Fruit fly (Drosophila melanogaster): ENCODE measurements around the gene CG18302.

dm6 chr2L:10505345-10505744 lies 28.8 kb upstream of the CG18302 start:
- TF ChIP-seq CG10631 (GFP tag; optimal IDR thresholded peaks at IDR 0.05) (no peak), cyc (GFP tag; optimal IDR thresholded peaks at IDR 0.05) (no peak), OdsH (GFP tag; optimal IDR thresholded peaks at IDR 0.05) (no peak), Blimp-1 (GFP tag; optimal IDR thresholded peaks at IDR 0.05) (no peak)
